Worm (Caenorhabditis elegans) whole organism, L1 larva: ENCODE results near the gene Y6G8.2.
A peak's percentile ranks its signal among the peaks of the same experiment; 100 is the strongest.

Source experiments
- C16A3.4 ChIP-seq: fragments of 150-350 bp; optimal IDR thresholded peaks from 2 replicates; lab custom pipeline; 2014; ENCODE audit warnings: missing biosample characterization, missing genetic modification characterization
- C34B4.2 ChIP-seq: sonication (generic microtip); optimal IDR thresholded peaks from 2 replicates; lab custom pipeline; 2017; ENCODE audit warnings: mild to moderate bottlenecking, missing genetic modification characterization, missing compliant biosample characterization
- Y116A8C.19 ChIP-seq: sonication (generic microtip); optimal IDR thresholded peaks from 2 replicates; lab custom pipeline; 2016; ENCODE audit warnings: missing compliant biosample characterization, missing genetic modification characterization, borderline replicate concordance
- aha-1 ChIP-seq: fragments of 150-350 bp; optimal IDR thresholded peaks from 2 replicates; lab custom pipeline; 2014; ENCODE audit warnings: missing biosample characterization, missing genetic modification characterization
- alr-1 ChIP-seq: fragments of 200-800 bp; sonication (Bioruptor generic); optimal IDR thresholded peaks from 2 replicates; lab custom pipeline; 2018; ENCODE audit warnings: borderline replicate concordance, mild to moderate bottlenecking, missing genetic modification characterization, missing compliant biosample characterization
- ama-1 ChIP-seq: fragments of 150-350 bp; optimal IDR thresholded peaks from 2 replicates; lab custom pipeline; 2014
- ceh-63 ChIP-seq: fragments of 200-800 bp; sonication (Bioruptor generic); optimal IDR thresholded peaks from 2 replicates; lab custom pipeline; 2018; ENCODE audit warnings: mild to moderate bottlenecking, missing genetic modification characterization, missing compliant biosample characterization
- ceh-82 ChIP-seq, 3 experiments: fragments of 150-350 bp in 1 of 3; sonication (generic microtip) in 2 of 3; optimal IDR thresholded peaks; 2 replicates each; lab custom pipeline; 2014 to 2017; ENCODE audit warnings: missing biosample characterization in 3 of 3, missing genetic modification characterization in 3 of 3
- ces-1 ChIP-seq: fragments of 150-350 bp; optimal IDR thresholded peaks from 2 replicates; lab custom pipeline; 2014; ENCODE audit warnings: missing biosample characterization, missing genetic modification reagents, missing genetic modification characterization
- dsc-1 ChIP-seq: sonication (generic microtip); optimal IDR thresholded peaks from 2 replicates; lab custom pipeline; 2016; ENCODE audit warnings: mild to moderate bottlenecking, missing genetic modification characterization, missing compliant biosample characterization
- efl-1 ChIP-seq, 4 experiments: fragments of 150-350 bp; optimal IDR thresholded peaks in 3 of 4; peaks in 1 of 4; 1 replicate in 1 of 4; 2 replicates in 3 of 4; lab custom pipeline; 2014; ENCODE audit warnings: missing biosample characterization in 2 of 4, missing genetic modification characterization in 2 of 4, missing genetic modification reagents in 2 of 4
- efl-3 ChIP-seq: fragments of 200-800 bp; sonication (Bioruptor generic); optimal IDR thresholded peaks from 2 replicates; lab custom pipeline; 2018; ENCODE audit warnings: mild to moderate bottlenecking, missing genetic modification characterization, missing compliant biosample characterization
- elt-2 ChIP-seq: sonication (generic microtip); optimal IDR thresholded peaks from 2 replicates; lab custom pipeline; 2016; ENCODE audit warnings: missing genetic modification characterization, mild to moderate bottlenecking, inconsistent platforms, missing compliant biosample characterization, missing genetic modification reagents
- elt-3 ChIP-seq, 6 experiments: fragments of 150-350 bp in 1 of 6; sonication (generic microtip); optimal IDR thresholded peaks; 2 replicates each; lab custom pipeline; 2017 to 2018; ENCODE audit warnings: missing biosample characterization in 6 of 6, missing genetic modification characterization in 6 of 6, inconsistent platforms in 1 of 6
- fkh-4 ChIP-seq: sonication (generic microtip); optimal IDR thresholded peaks from 2 replicates; lab custom pipeline; 2016; ENCODE audit warnings: missing compliant biosample characterization, missing genetic modification characterization, borderline replicate concordance
- fos-1 ChIP-seq: fragments of 150-350 bp; optimal IDR thresholded peaks from 2 replicates; lab custom pipeline; 2014; ENCODE audit warnings: missing biosample characterization, missing genetic modification characterization
- grh-1 ChIP-seq: fragments of 200-800 bp; sonication (Bioruptor generic); IDR thresholded peaks from 2 replicates; pipeline ENCODE4 v1.3.6; 2022; ENCODE audit warnings: missing genetic modification reagents, missing genetic modification characterization, missing compliant biosample characterization
- hlh-17 ChIP-seq: fragments of 200-800 bp; sonication (Bioruptor generic); optimal IDR thresholded peaks from 2 replicates; lab custom pipeline; 2018; ENCODE audit warnings: missing genetic modification characterization, mild to moderate bottlenecking, missing compliant biosample characterization, moderate library complexity, borderline replicate concordance
- hlh-4 ChIP-seq: sonication (generic microtip); optimal IDR thresholded peaks from 2 replicates; lab custom pipeline; 2016; ENCODE audit warnings: mild to moderate bottlenecking, missing genetic modification characterization, missing compliant biosample characterization
- hpl-2 ChIP-seq: fragments of 150-350 bp; optimal IDR thresholded peaks from 2 replicates; lab custom pipeline; 2014; ENCODE audit warnings: missing biosample characterization, missing genetic modification reagents, missing genetic modification characterization
- isw-1 ChIP-seq: fragments of 200-800 bp; sonication (Bioruptor generic); IDR thresholded peaks from 2 replicates; pipeline ENCODE4 v1.3.6; 2022; ENCODE audit warnings: missing genetic modification characterization, missing compliant biosample characterization
- lin-13 ChIP-seq: fragments of 150-350 bp; optimal IDR thresholded peaks from 2 replicates; lab custom pipeline; 2014; ENCODE audit warnings: missing biosample characterization, missing genetic modification reagents, missing genetic modification characterization
- lin-35 ChIP-seq, 2 experiments: fragments of 150-350 bp; optimal IDR thresholded peaks; 2 replicates each; lab custom pipeline; 2014; ENCODE audit warnings: missing biosample characterization in 2 of 2, missing genetic modification characterization in 2 of 2, missing genetic modification reagents in 2 of 2
- lin-39 ChIP-seq: fragments of 150-350 bp; optimal IDR thresholded peaks from 2 replicates; lab custom pipeline; 2014; ENCODE audit warnings: missing biosample characterization, missing genetic modification reagents, missing genetic modification characterization
- lsy-2 ChIP-seq, 2 experiments: fragments of 150-350 bp; optimal IDR thresholded peaks; 2 replicates each; lab custom pipeline; 2014; ENCODE audit warnings: missing biosample characterization in 2 of 2, missing genetic modification characterization in 2 of 2
- mef-2 ChIP-seq: fragments of 150-350 bp; optimal IDR thresholded peaks from 2 replicates; lab custom pipeline; 2014; ENCODE audit warnings: missing biosample characterization, missing genetic modification characterization
- nhr-11 ChIP-seq: fragments of 150-350 bp; optimal IDR thresholded peaks from 2 replicates; lab custom pipeline; 2014; ENCODE audit warnings: missing biosample characterization, missing genetic modification characterization
- nhr-12 ChIP-seq: sonication (generic microtip); optimal IDR thresholded peaks from 2 replicates; lab custom pipeline; 2017; ENCODE audit warnings: missing biosample characterization, missing genetic modification characterization
- nhr-20 ChIP-seq: sonication (generic microtip); optimal IDR thresholded peaks from 2 replicates; lab custom pipeline; 2016; ENCODE audit warnings: mild to moderate bottlenecking, missing genetic modification characterization, missing compliant biosample characterization
- nhr-47 ChIP-seq: sonication (generic microtip); optimal IDR thresholded peaks from 2 replicates; lab custom pipeline; 2016; ENCODE audit warnings: mild to moderate bottlenecking, missing genetic modification characterization, moderate library complexity, missing compliant biosample characterization
- pag-3 ChIP-seq: sonication (generic microtip); optimal IDR thresholded peaks from 2 replicates; lab custom pipeline; 2017; ENCODE audit warnings: missing genetic modification characterization, mild to moderate bottlenecking, missing compliant biosample characterization, antibody characterized with exemption, borderline replicate concordance; ENCODE audit not compliant: insufficient read depth
- rnt-1 ChIP-seq: sonication (generic microtip); optimal IDR thresholded peaks from 2 replicates; lab custom pipeline; 2016; ENCODE audit warnings: mild to moderate bottlenecking, missing genetic modification characterization, moderate library complexity, missing compliant biosample characterization
- snpc-4 ChIP-seq: fragments of 150-350 bp; optimal IDR thresholded peaks from 2 replicates; lab custom pipeline; 2014; ENCODE audit warnings: missing biosample characterization, missing genetic modification characterization
- snu-23 ChIP-seq: sonication (generic microtip); optimal IDR thresholded peaks from 2 replicates; lab custom pipeline; 2016; ENCODE audit warnings: missing genetic modification characterization, missing compliant biosample characterization
- sox-4 ChIP-seq: sonication (generic microtip); optimal IDR thresholded peaks from 2 replicates; lab custom pipeline; 2016; ENCODE audit warnings: missing genetic modification characterization, missing compliant biosample characterization
- tbx-2 ChIP-seq: sonication (generic microtip); optimal IDR thresholded peaks from 2 replicates; lab custom pipeline; 2016; ENCODE audit warnings: missing genetic modification characterization, missing compliant biosample characterization
- tlp-1 ChIP-seq: fragments of 150-350 bp; optimal IDR thresholded peaks from 2 replicates; lab custom pipeline; 2014; ENCODE audit warnings: missing biosample characterization, missing genetic modification characterization
- unc-62 ChIP-seq: fragments of 150-350 bp; optimal IDR thresholded peaks from 2 replicates; lab custom pipeline; 2014; ENCODE audit warnings: missing biosample characterization, missing genetic modification reagents, missing genetic modification characterization
- xbp-1 ChIP-seq: sonication (generic microtip); optimal IDR thresholded peaks from 2 replicates; lab custom pipeline; 2016; ENCODE audit warnings: missing genetic modification characterization, missing compliant biosample characterization
- zag-1 ChIP-seq: fragments of 150-350 bp; optimal IDR thresholded peaks from 2 replicates; lab custom pipeline; 2014; ENCODE audit warnings: missing biosample characterization, missing genetic modification characterization
- zip-4 ChIP-seq: fragments of 200-800 bp; sonication (Bioruptor generic); optimal IDR thresholded peaks from 2 replicates; lab custom pipeline; 2018; ENCODE audit warnings: mild to moderate bottlenecking, missing genetic modification characterization, moderate library complexity, missing compliant biosample characterization
- ztf-11 ChIP-seq, 2 experiments: sonication (generic microtip); optimal IDR thresholded peaks; 2 replicates each; lab custom pipeline; 2016 to 2017; ENCODE audit warnings: missing genetic modification characterization in 2 of 2, missing biosample characterization in 1 of 2, missing compliant biosample characterization in 1 of 2
- ztf-4 ChIP-seq: fragments of 150-350 bp; optimal IDR thresholded peaks from 2 replicates; lab custom pipeline; 2014; ENCODE audit warnings: missing biosample characterization, missing genetic modification characterization

Y6G8.2 gene

ce11 chrV:17565903-17566302 lies 32.9 kb downstream of the Y6G8.2 start, which contains the start of gene fbxa-171:
fbxa-171 (minus strand) TSS chrV:17566003.
- TF ChIP-seq lin-35 (GFP tag; optimal IDR thresholded peaks at IDR 0.05; lab: Kevin White, UChicago) (no peak), grh-1 (GFP tag; lab: Robert Waterston, UW) (no peak), efl-1 (optimal IDR thresholded peaks at IDR 0.05; lab: Kevin White, UChicago) (no peak), efl-1 (GFP tag; optimal IDR thresholded peaks at IDR 0.05 in 1 of 2; lab: Kevin White, UChicago) (peak in 1 of 2 experiments; percentile 7)

- TF ChIP-seq mef-2 (tag; lab: Kevin White, UChicago) (no peak), Y116A8C.19 (no peak), lsy-2 (tag; optimal IDR thresholded peaks at IDR 0.05; lab: Kevin White, UChicago) (no peak), C34B4.2 (no peak), elt-3 (tag; optimal IDR thresholded peaks at IDR 0.05; lab: Kevin White, UChicago) (no peak), lin-13 (GFP tag; lab: Kevin White, UChicago) (no peak), alr-1 (tag; lab: Kevin White, UChicago) (no peak), ceh-82 (tag; optimal IDR thresholded peaks at IDR 0.05; lab: Kevin White, UChicago) (no peak), snpc-4 (tag; lab: Kevin White, UChicago) (no peak), ceh-63 (no peak), zag-1 (tag; lab: Kevin White, UChicago) (no peak)
Measured at ce11 chrV:17558946-17559345, 39.8 kb downstream of the Y6G8.2 start, which contains the start of gene fbxa-172. fbxa-172 (plus strand) TSS chrV:17559246.

- TF ChIP-seq hpl-2 (GFP tag; lab: Kevin White, UChicago) (no peak), elt-2 (tag; lab: Kevin White, UChicago) (no peak), tlp-1 (tag; lab: Kevin White, UChicago) (no peak), elt-3 (tag; optimal IDR thresholded peaks at IDR 0.05; lab: Kevin White, UChicago) (no peak), lin-39 (tag; lab: Kevin White, UChicago) (no peak), efl-3 (GFP tag; lab: Kevin White, UChicago) (no peak), ztf-4 (tag; lab: Kevin White, UChicago) (no peak), C16A3.4 (tag; lab: Kevin White, UChicago) (no peak), fos-1 (tag; lab: Kevin White, UChicago) (no peak), hlh-17 (no peak), zip-4 (GFP tag; lab: Kevin White, UChicago) (no peak), mef-2 (tag; lab: Kevin White, UChicago) (no peak), xbp-1 (no peak), unc-62 (GFP tag; lab: Kevin White, UChicago) (no peak), nhr-11 (tag; lab: Kevin White, UChicago) (no peak), Y116A8C.19 (no peak), ces-1 (no peak), nhr-47 (tag; lab: Kevin White, UChicago) (no peak), dsc-1 (tag; lab: Kevin White, UChicago) (no peak), lin-35 (GFP tag; optimal IDR thresholded peaks at IDR 0.05; lab: Kevin White, UChicago) (no peak)
Measured at ce11 chrV:17558377-17558776, 40.4 kb downstream of the Y6G8.2 start, which contains the start of gene fbxa-174. fbxa-174 (minus strand) TSS chrV:17558477.

- TF ChIP-seq fkh-4 (tag; lab: Kevin White, UChicago) (no peak), rnt-1 (tag; lab: Kevin White, UChicago) (no peak), snu-23 (GFP tag; lab: Kevin White, UChicago) (no peak), nhr-20 (tag; lab: Kevin White, UChicago) (no peak), pag-3 (tag; lab: Kevin White, UChicago) (no peak), isw-1 (GFP tag; lab: Robert Waterston, UW) (no peak), nhr-12 (no peak), ceh-82 (tag; optimal IDR thresholded peaks at IDR 0.05; lab: Kevin White, UChicago) (no peak), ztf-11 (tag; optimal IDR thresholded peaks at IDR 0.05; lab: Kevin White, UChicago) (no peak), hlh-4 (tag; lab: Kevin White, UChicago) (no peak), tbx-2 (tag; lab: Kevin White, UChicago) (no peak), ama-1 (lab: Kevin White, UChicago) (no peak), aha-1 (tag; lab: Kevin White, UChicago) (no peak), sox-4 (tag; lab: Kevin White, UChicago) (no peak), ces-1 (no peak)
Measured at ce11 chrV:17552759-17553158, 46.0 kb downstream of the Y6G8.2 start, which contains the start of gene C38D9.8. C38D9.8 (minus strand) TSS chrV:17552859.
